Worm (Caenorhabditis elegans) whole organism, L2 larva: Measurements from ENCODE around the gene acs-3.

ENCODE experiments used
- C34F6.9 ChIP-seq: fragments of 150-350 bp; optimal IDR thresholded peaks from 2 replicates; lab custom pipeline; 2014; ENCODE audit warnings: missing biosample characterization, missing genetic modification characterization
- F13H6.1 ChIP-seq: sonication (generic microtip); optimal IDR thresholded peaks from 2 replicates; lab custom pipeline; 2016; ENCODE audit warnings: missing genetic modification characterization, missing compliant biosample characterization
- R02D3.7 ChIP-seq: fragments of 150-350 bp; optimal IDR thresholded peaks from 2 replicates; lab custom pipeline; 2014; ENCODE audit warnings: missing biosample characterization, missing genetic modification characterization
- Y55F3AM.14 ChIP-seq: fragments of 200-800 bp; sonication (Bioruptor generic); optimal IDR thresholded peaks from 2 replicates; lab custom pipeline; 2018; ENCODE audit warnings: mild to moderate bottlenecking, missing genetic modification characterization, missing compliant biosample characterization
- alr-1 ChIP-seq: fragments of 150-350 bp; optimal IDR thresholded peaks from 2 replicates; lab custom pipeline; 2014; ENCODE audit warnings: missing biosample characterization, missing genetic modification characterization
- aly-2 ChIP-seq: fragments of 150-350 bp; optimal IDR thresholded peaks from 2 replicates; lab custom pipeline; 2014; ENCODE audit warnings: missing biosample characterization, missing genetic modification characterization
- blmp-1 ChIP-seq: sonication (generic microtip); optimal IDR thresholded peaks from 2 replicates; lab custom pipeline; 2017; ENCODE audit warnings: missing genetic modification characterization, mild to moderate bottlenecking, missing compliant biosample characterization, antibody characterized with exemption, moderate library complexity; ENCODE audit not compliant: insufficient read depth
- ceh-16 ChIP-seq: fragments of 150-350 bp; optimal IDR thresholded peaks from 2 replicates; lab custom pipeline; 2014; ENCODE audit warnings: missing biosample characterization, missing genetic modification characterization
- crh-2 ChIP-seq: sonication (generic microtip); optimal IDR thresholded peaks from 2 replicates; lab custom pipeline; 2017; ENCODE audit warnings: missing biosample characterization, missing genetic modification characterization
- dmd-4 ChIP-seq: sonication (generic microtip); optimal IDR thresholded peaks from 2 replicates; lab custom pipeline; 2017; ENCODE audit warnings: missing biosample characterization, missing genetic modification characterization
- egl-27 ChIP-seq: sonication (generic microtip); optimal IDR thresholded peaks from 3 replicates; lab custom pipeline; 2017; ENCODE audit warnings: missing biosample characterization, missing genetic modification reagents, missing genetic modification characterization
- elt-1 ChIP-seq: fragments of 150-350 bp; optimal IDR thresholded peaks from 2 replicates; lab custom pipeline; 2014; ENCODE audit warnings: missing biosample characterization, missing genetic modification characterization
- gmeb-1 ChIP-seq: fragments of 150-350 bp; optimal IDR thresholded peaks from 2 replicates; lab custom pipeline; 2014; ENCODE audit warnings: missing biosample characterization, missing genetic modification characterization
- lin-13 ChIP-seq: fragments of 150-350 bp; optimal IDR thresholded peaks from 2 replicates; lab custom pipeline; 2014; ENCODE audit warnings: missing biosample characterization, missing genetic modification reagents, missing genetic modification characterization
- lin-39 ChIP-seq: fragments of 150-350 bp; optimal IDR thresholded peaks from 2 replicates; lab custom pipeline; 2014; ENCODE audit warnings: missing biosample characterization, missing genetic modification reagents, missing genetic modification characterization
- lsy-2 ChIP-seq, 2 experiments: fragments of 150-350 bp in 1 of 2; sonication (generic microtip) in 1 of 2; optimal IDR thresholded peaks; 2 replicates each; lab custom pipeline; 2014 to 2017; ENCODE audit warnings: missing biosample characterization in 2 of 2, missing genetic modification characterization in 2 of 2
- mab-5 ChIP-seq: fragments of 150-350 bp; optimal IDR thresholded peaks from 2 replicates; lab custom pipeline; 2014; ENCODE audit warnings: missing biosample characterization, missing genetic modification characterization
- mbf-1 ChIP-seq: sonication (generic microtip); optimal IDR thresholded peaks from 2 replicates; lab custom pipeline; 2017; ENCODE audit warnings: missing biosample characterization, missing genetic modification characterization
- mdl-1 ChIP-seq, 2 experiments: fragments of 150-350 bp in 1 of 2; sonication (generic microtip) in 1 of 2; optimal IDR thresholded peaks; 2 replicates each; lab custom pipeline; 2017; ENCODE audit warnings: missing biosample characterization in 2 of 2, missing genetic modification characterization in 2 of 2
- nhr-12 ChIP-seq: fragments of 150-350 bp; optimal IDR thresholded peaks from 2 replicates; lab custom pipeline; 2014; ENCODE audit warnings: missing biosample characterization, missing genetic modification characterization
- nhr-129 ChIP-seq: fragments of 150-350 bp; optimal IDR thresholded peaks from 2 replicates; lab custom pipeline; 2014; ENCODE audit warnings: missing biosample characterization, missing genetic modification characterization
- nhr-21 ChIP-seq: fragments of 150-350 bp; optimal IDR thresholded peaks from 2 replicates; lab custom pipeline; 2014; ENCODE audit warnings: missing biosample characterization, missing genetic modification characterization
- nhr-6 ChIP-seq: fragments of 150-350 bp; optimal IDR thresholded peaks from 2 replicates; lab custom pipeline; 2014; ENCODE audit warnings: missing biosample characterization, missing genetic modification characterization
- nhr-77 ChIP-seq: fragments of 150-350 bp; optimal IDR thresholded peaks from 2 replicates; lab custom pipeline; 2014; ENCODE audit warnings: missing biosample characterization, missing genetic modification characterization
- peb-1 ChIP-seq: fragments of 150-350 bp; optimal IDR thresholded peaks from 2 replicates; lab custom pipeline; 2014; ENCODE audit warnings: missing biosample characterization, missing genetic modification characterization
- sma-3 ChIP-seq: sonication (generic microtip); optimal IDR thresholded peaks from 2 replicates; lab custom pipeline; 2016; ENCODE audit warnings: missing genetic modification reagents, missing genetic modification characterization, missing compliant biosample characterization
- sma-9 ChIP-seq, 2 experiments: fragments of 150-350 bp in 1 of 2; sonication (generic microtip) in 1 of 2; optimal IDR thresholded peaks; 2 replicates each; lab custom pipeline; 2014 to 2016; ENCODE audit warnings: missing genetic modification characterization in 2 of 2, mild to moderate bottlenecking in 1 of 2, missing biosample characterization in 1 of 2, missing compliant biosample characterization in 1 of 2, missing genetic modification reagents in 1 of 2, moderate library complexity in 1 of 2
- snpc-4 ChIP-seq: fragments of 150-350 bp; optimal IDR thresholded peaks from 2 replicates; lab custom pipeline; 2014; ENCODE audit warnings: missing biosample characterization, missing genetic modification characterization
- unc-39 ChIP-seq: fragments of 150-350 bp; optimal IDR thresholded peaks from 2 replicates; lab custom pipeline; 2014; ENCODE audit warnings: missing biosample characterization, missing genetic modification characterization
- unc-55 ChIP-seq: fragments of 150-350 bp; sonication (generic microtip); optimal IDR thresholded peaks from 3 replicates; lab custom pipeline; 2014; ENCODE audit warnings: missing biosample characterization, missing genetic modification reagents, missing genetic modification characterization
- zag-1 ChIP-seq: fragments of 150-350 bp; optimal IDR thresholded peaks from 2 replicates; lab custom pipeline; 2014; ENCODE audit warnings: missing biosample characterization, missing genetic modification characterization
- ztf-1 ChIP-seq: fragments of 200-800 bp; sonication (Bioruptor generic); conservative IDR thresholded peaks from 2 replicates; pipeline ENCODE4 v1.3.6; 2022; ENCODE audit warnings: missing genetic modification characterization, missing compliant biosample characterization
- ztf-11 ChIP-seq: sonication (generic microtip); optimal IDR thresholded peaks from 2 replicates; lab custom pipeline; 2017; ENCODE audit warnings: missing biosample characterization, missing genetic modification characterization
- ztf-4 ChIP-seq: fragments of 150-350 bp; optimal IDR thresholded peaks from 2 replicates; lab custom pipeline; 2014; ENCODE audit warnings: missing biosample characterization, missing genetic modification characterization

The acs-3 gene

DNA sequence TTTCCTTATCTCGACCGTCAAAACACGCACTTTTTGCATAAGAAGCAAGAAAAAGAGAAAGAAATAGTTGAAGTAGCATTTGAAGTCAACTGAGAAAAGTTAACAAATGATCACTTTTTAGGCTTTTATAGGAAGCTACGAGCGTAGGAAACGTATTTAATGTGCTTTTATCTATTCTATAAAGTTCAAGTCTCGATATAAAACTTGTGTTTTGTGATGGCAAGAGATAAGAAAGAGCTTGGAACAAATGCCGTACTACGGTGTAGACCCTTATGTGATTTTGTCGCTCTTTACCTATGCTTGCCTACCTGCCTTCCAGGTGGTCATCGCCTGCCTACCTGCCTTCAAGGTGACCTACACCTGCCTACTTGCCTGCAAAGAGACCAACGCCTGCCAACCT is 34.9 kb downstream of the acs-3 start, which contains the start of gene clec-206:
clec-206 (minus strand) TSS at position 101 of the 400 bp plus-strand sequence.
- TF ChIP-seq lin-39 (tag; lab: Kevin White, UChicago): no peak
- TF ChIP-seq nhr-21 (tag; lab: Kevin White, UChicago): no peak
- no peak for TF ChIP-seq gmeb-1 (tag; lab: Kevin White, UChicago)
- TF ChIP-seq blmp-1: no peak
- TF ChIP-seq nhr-12 (tag; lab: Kevin White, UChicago): no peak
- TF ChIP-seq Y55F3AM.14: no peak
- TF ChIP-seq F13H6.1 (tag; lab: Kevin White, UChicago): no peak
- no peak for TF ChIP-seq C34F6.9 (tag; lab: Kevin White, UChicago)

DNA sequence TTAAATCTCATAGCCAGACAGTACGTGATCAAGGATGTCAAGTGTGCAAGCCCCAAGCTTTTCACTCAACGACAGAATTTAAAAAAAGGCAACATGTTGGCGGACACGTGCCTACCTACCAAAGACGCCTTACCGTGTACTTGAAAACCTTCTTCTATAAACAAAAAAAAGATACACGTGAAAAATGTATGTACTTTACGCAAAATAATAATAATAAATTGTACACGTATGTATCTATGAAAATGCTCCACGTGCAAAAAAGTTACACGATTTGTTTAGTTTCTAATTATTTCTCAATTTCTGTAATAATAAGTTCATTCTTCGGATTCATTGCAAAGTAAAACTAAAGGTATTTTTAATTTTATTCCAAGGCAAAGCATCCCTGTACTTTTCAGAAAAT is 35.3 kb downstream of the acs-3 start, which contains the start of gene cysl-4:
cysl-4 (plus strand) TSS at position 301 of the 400 bp plus-strand sequence.
- TF ChIP-seq nhr-77 (no peak), mab-5 (tag; lab: Kevin White, UChicago) (no peak), egl-27 (tag; lab: Kevin White, UChicago) (no peak), snpc-4 (tag; lab: Kevin White, UChicago) (no peak), nhr-21 (tag; lab: Kevin White, UChicago) (no peak)

DNA sequence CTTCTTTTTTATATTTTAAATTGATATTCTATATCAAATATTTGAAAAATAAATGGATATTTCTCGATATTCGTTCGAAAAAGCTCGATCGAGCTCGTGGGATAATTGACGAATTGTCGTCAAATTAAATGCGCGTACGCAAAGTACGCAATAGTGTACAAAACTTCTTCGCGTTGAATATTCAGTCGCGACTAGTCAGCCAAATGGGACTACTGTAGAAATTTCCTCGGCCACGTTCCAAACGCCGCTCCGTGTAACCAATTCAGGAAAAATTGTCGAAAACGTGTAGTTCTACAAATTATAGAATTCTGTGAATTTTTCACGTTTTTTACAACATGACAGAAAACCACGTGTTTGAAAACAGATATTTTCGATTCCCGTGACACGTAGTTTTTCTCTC is 39.1 kb downstream of the acs-3 start:
- TF ChIP-seq nhr-6: no peak
- peak; percentile 1 for TF ChIP-seq crh-2
- peak; percentile 42 for TF ChIP-seq gmeb-1 (tag; lab: Kevin White, UChicago)
- no peak for TF ChIP-seq ztf-1 (GFP tag; lab: Robert Waterston, UW)
- TF ChIP-seq unc-55: peak; percentile 75
- no peak for TF ChIP-seq aly-2 (tag; lab: Kevin White, UChicago)
- TF ChIP-seq C34F6.9 (tag; lab: Kevin White, UChicago): peak; percentile 9
- TF ChIP-seq sma-3 (GFP tag; lab: Kevin White, UChicago): peak; percentile 68
- TF ChIP-seq nhr-21 (tag; lab: Kevin White, UChicago): peak; percentile 15
- no peak for TF ChIP-seq Y55F3AM.14
- TF ChIP-seq sma-9 (GFP tag; optimal IDR thresholded peaks at IDR 0.05; lab: Kevin White, UChicago): peak; percentile 33
- TF ChIP-seq sma-9 (tag; optimal IDR thresholded peaks at IDR 0.05; lab: Kevin White, UChicago): no peak
- no peak for TF ChIP-seq lin-13 (GFP tag; lab: Kevin White, UChicago)
- no peak for TF ChIP-seq ztf-11
- TF ChIP-seq lsy-2 (tag; optimal IDR thresholded peaks at IDR 0.05; lab: Kevin White, UChicago): peak; percentile 73 to 96
- TF ChIP-seq nhr-129: peak; percentile 66
- no peak for TF ChIP-seq ztf-4 (tag; lab: Kevin White, UChicago)

DNA sequence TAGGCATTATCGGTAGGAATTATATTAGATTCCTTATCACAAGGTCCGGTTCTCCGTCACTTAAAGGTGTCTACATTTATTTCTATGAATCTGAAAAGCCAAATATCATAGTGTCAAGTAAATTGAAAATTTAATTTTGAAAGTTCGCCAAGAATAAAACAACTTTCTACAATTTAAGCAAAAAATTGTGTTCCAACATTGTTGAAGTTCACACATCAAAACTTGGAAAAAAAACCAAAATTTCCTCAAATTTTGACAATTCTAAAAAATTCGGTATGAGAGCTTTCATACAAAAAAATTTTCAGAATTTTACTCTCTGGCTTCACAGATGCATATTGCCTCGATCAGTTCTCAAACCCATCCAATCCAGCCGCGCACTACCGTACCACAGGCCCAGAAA is 42.4 kb downstream of the acs-3 start, which contains the start of gene F59A7.7:
F59A7.7 (plus strand) TSS at position 301 of the 400 bp plus-strand sequence.
- no peak for TF ChIP-seq mdl-1 (tag; optimal IDR thresholded peaks at IDR 0.05; lab: Kevin White, UChicago)
- no peak for TF ChIP-seq elt-1 (tag; lab: Kevin White, UChicago)
- TF ChIP-seq snpc-4 (tag; lab: Kevin White, UChicago): no peak
- no peak for TF ChIP-seq lsy-2 (tag; optimal IDR thresholded peaks at IDR 0.05; lab: Kevin White, UChicago)
- TF ChIP-seq unc-55: no peak

- no peak for TF ChIP-seq unc-55
- TF ChIP-seq nhr-77: no peak
- TF ChIP-seq blmp-1: no peak
- no peak for TF ChIP-seq ztf-1 (GFP tag; lab: Robert Waterston, UW)
- TF ChIP-seq mbf-1 (tag; lab: Kevin White, UChicago): no peak
- TF ChIP-seq ztf-4 (tag; lab: Kevin White, UChicago): no peak
- no peak for TF ChIP-seq sma-3 (GFP tag; lab: Kevin White, UChicago)
- no peak for TF ChIP-seq mab-5 (tag; lab: Kevin White, UChicago)
- no peak for TF ChIP-seq R02D3.7 (tag; lab: Kevin White, UChicago)
- TF ChIP-seq peb-1 (tag; lab: Kevin White, UChicago): no peak
- TF ChIP-seq zag-1 (tag; lab: Kevin White, UChicago): no peak
- TF ChIP-seq unc-39 (tag; lab: Kevin White, UChicago): no peak
- TF ChIP-seq, all 48 proteins: peak for 0
These were observed 44.5 kb downstream of the acs-3 start, which contains the start of gene F59A7.11 for ce11 chrV:2013824-2014223. Gene F59A7.11 (minus strand): TSS chrV:2013924.

- TF ChIP-seq dmd-4 (tag; lab: Kevin White, UChicago): no peak
- no peak for TF ChIP-seq ztf-11
- TF ChIP-seq alr-1 (tag; lab: Kevin White, UChicago): no peak
- TF ChIP-seq ceh-16: no peak
- TF ChIP-seq R02D3.7 (tag; lab: Kevin White, UChicago): no peak
- TF ChIP-seq egl-27 (tag; lab: Kevin White, UChicago): no peak
These were observed 47.1 kb downstream of the acs-3 start, which contains the start of gene F59A7.2 for ce11 chrV:2016428-2016827. Gene F59A7.2 (minus strand): TSS chrV:2016528.
